Fruit fly (Drosophila melanogaster): Measurements from ENCODE around the gene CG10252.

dm6 chr3R:23724843-23725506 is 28.9 kb upstream of the CG10252 start:
- TF ChIP-seq eg (GFP tag; IDR thresholded peaks at IDR 0.05) = no peak
- no peak for TF ChIP-seq CG1621 (tag; optimal IDR thresholded peaks at IDR 0.05)
- TF ChIP-seq Gug (GFP tag; IDR thresholded peaks at IDR 0.05) = no peak
- TF ChIP-seq Smox (GFP tag; optimal IDR thresholded peaks at IDR 0.05) = no peak
- TF ChIP-seq Hr4 (GFP tag; optimal IDR thresholded peaks at IDR 0.05) = no peak
- no peak for TF ChIP-seq CG11902 (GFP tag; optimal IDR thresholded peaks at IDR 0.05)
- no peak for TF ChIP-seq CG6276 (GFP tag; optimal IDR thresholded peaks at IDR 0.05)
